Worm (Caenorhabditis elegans): ENCODE results near the gene mans-3.
A peak's percentile ranks its signal among the peaks of the same experiment; 100 is the strongest.

The mans-3 gene

DNA sequence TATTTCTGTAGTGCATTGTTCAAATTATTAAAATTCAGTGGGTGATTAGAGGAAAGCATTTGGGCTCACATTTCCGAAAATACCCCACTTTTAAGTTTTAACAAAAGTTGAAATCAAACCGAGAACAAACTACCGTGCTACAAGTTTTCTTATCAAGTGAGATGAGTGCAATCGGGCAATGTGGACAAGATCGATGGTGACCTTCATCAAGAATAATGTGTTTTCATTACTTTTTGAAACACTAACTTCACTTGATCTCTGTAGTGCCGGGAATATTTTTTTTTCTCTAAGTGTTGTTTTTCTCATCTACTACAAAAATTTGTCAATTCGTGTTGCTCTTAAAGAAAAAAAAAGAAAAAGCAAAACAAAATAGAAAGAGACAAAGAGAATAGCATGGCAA lies 43.6 kb downstream of the mans-3 start (continued):
- no peak for TF ChIP-seq fkh-10 (GFP tag; optimal IDR thresholded peaks at IDR 0.05)
- no peak for TF ChIP-seq ama-1 (optimal IDR thresholded peaks at IDR 0.05)
- TF ChIP-seq sox-4 (tag; optimal IDR thresholded peaks at IDR 0.05): no peak
- TF ChIP-seq aly-2 (tag; optimal IDR thresholded peaks at IDR 0.05): no peak
- no peak for TF ChIP-seq nhr-71 (tag; optimal IDR thresholded peaks at IDR 0.05)

DNA sequence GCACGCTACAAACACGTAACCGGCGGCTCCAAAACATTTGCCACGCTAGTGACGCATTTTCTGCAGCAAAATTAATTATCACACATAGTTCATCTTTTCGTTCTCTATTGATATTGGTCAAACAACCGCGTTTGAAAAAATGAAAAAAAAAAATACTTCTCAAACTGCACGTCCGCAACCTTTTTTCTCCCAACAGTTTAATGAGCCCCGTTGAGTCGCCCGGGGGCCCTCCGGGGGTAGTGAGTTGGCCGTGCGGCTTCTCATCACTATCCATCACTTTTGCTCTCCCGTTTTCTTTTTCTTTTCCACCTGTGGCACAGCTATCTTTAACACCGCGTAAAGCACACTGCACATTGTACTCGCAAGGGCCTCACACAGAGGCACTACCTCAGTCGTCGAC lies 44.2 kb downstream of the mans-3 start:
- TF ChIP-seq ces-1 (GFP tag; optimal IDR thresholded peaks at IDR 0.05): no peak
- TF ChIP-seq sox-4 (tag; optimal IDR thresholded peaks at IDR 0.05): no peak
- TF ChIP-seq fkh-10 (GFP tag; optimal IDR thresholded peaks at IDR 0.05): no peak
- TF ChIP-seq skn-1 (tag; optimal IDR thresholded peaks at IDR 0.05): no peak
- TF ChIP-seq lin-35 (GFP tag; optimal IDR thresholded peaks at IDR 0.05): no peak
- TF ChIP-seq ceh-88 (GFP tag; IDR thresholded peaks at IDR 0.05): no peak
- TF ChIP-seq xbp-1 (tag; optimal IDR thresholded peaks at IDR 0.05): no peak
- no peak for TF ChIP-seq sup-37 (GFP tag; optimal IDR thresholded peaks at IDR 0.05)
- TF ChIP-seq alr-1 (tag; optimal IDR thresholded peaks at IDR 0.05; ENCODE audit: borderline replicate concordance): no peak
- no peak for TF ChIP-seq F16B12.6 (tag; optimal IDR thresholded peaks at IDR 0.05)
- no peak for TF ChIP-seq unc-30 (tag; optimal IDR thresholded peaks at IDR 0.05)
- no peak for TF ChIP-seq efl-3 (GFP tag; optimal IDR thresholded peaks at IDR 0.05)
- no peak for TF ChIP-seq ceh-82 (tag; optimal IDR thresholded peaks at IDR 0.05)
- no peak for TF ChIP-seq nhr-77 (tag; optimal IDR thresholded peaks at IDR 0.05)
- no peak for TF ChIP-seq C34B4.2 (tag; optimal IDR thresholded peaks at IDR 0.05)
- TF ChIP-seq mep-1 (tag; optimal IDR thresholded peaks at IDR 0.05): no peak
- TF ChIP-seq ztf-11 (tag; optimal IDR thresholded peaks at IDR 0.05): no peak
- TF ChIP-seq egl-13 (tag; optimal IDR thresholded peaks at IDR 0.05): no peak
- no peak for TF ChIP-seq egl-27 (tag; optimal IDR thresholded peaks at IDR 0.05)
- TF ChIP-seq nhr-28 (tag; optimal IDR thresholded peaks at IDR 0.05): no peak
- no peak for TF ChIP-seq zip-4 (GFP tag; optimal IDR thresholded peaks at IDR 0.05)
- no peak for TF ChIP-seq efl-1 (optimal IDR thresholded peaks at IDR 0.05)
- TF ChIP-seq efl-1 (GFP tag; optimal IDR thresholded peaks at IDR 0.05 in 1 of 2): no peak
- TF ChIP-seq lin-13 (GFP tag; optimal IDR thresholded peaks at IDR 0.05): no peak
- peak; percentile 18 for TF ChIP-seq nhr-20 (tag; optimal IDR thresholded peaks at IDR 0.05)
- TF ChIP-seq elt-2 (tag; optimal IDR thresholded peaks at IDR 0.05): no peak
- no peak for TF ChIP-seq ztf-4 (tag; optimal IDR thresholded peaks at IDR 0.05)
- peak; percentile 19 for TF ChIP-seq lin-39 (tag; optimal IDR thresholded peaks at IDR 0.05)
- no peak for TF ChIP-seq blmp-1 (tag; optimal IDR thresholded peaks at IDR 0.05)
- no peak for TF ChIP-seq nhr-76 (tag; optimal IDR thresholded peaks at IDR 0.05)
- TF ChIP-seq ceh-63 (GFP tag; optimal IDR thresholded peaks at IDR 0.05): no peak
- TF ChIP-seq tbx-2 (tag; optimal IDR thresholded peaks at IDR 0.05): peak; percentile 16
- peak; percentile 76 for TF ChIP-seq nhr-71 (tag; optimal IDR thresholded peaks at IDR 0.05)
- TF ChIP-seq grh-1 (GFP tag; IDR thresholded peaks at IDR 0.05): no peak
- peak; percentile 31 for TF ChIP-seq swsn-7 (tag; optimal IDR thresholded peaks at IDR 0.05)
- no peak for TF ChIP-seq C16A3.4 (tag; optimal IDR thresholded peaks at IDR 0.05)
- TF ChIP-seq hpl-2 (GFP tag; optimal IDR thresholded peaks at IDR 0.05): no peak
- no peak for TF ChIP-seq nhr-12 (tag; optimal IDR thresholded peaks at IDR 0.05)
- peak; percentile 27 for TF ChIP-seq lir-3 (tag; optimal IDR thresholded peaks at IDR 0.05; ENCODE audit: poor library complexity)
- peak; percentile 37 for TF ChIP-seq rnt-1 (tag; optimal IDR thresholded peaks at IDR 0.05)
- no peak for TF ChIP-seq unc-98 (GFP tag; IDR thresholded peaks at IDR 0.05)
- TF ChIP-seq sptf-1 (tag; optimal IDR thresholded peaks at IDR 0.05): no peak
- no peak for TF ChIP-seq ets-5 (GFP tag; IDR thresholded peaks at IDR 0.05)
- peak; percentile 50 for TF ChIP-seq lin-14 (GFP tag; optimal IDR thresholded peaks at IDR 0.05)
- TF ChIP-seq nhr-90 (tag; optimal IDR thresholded peaks at IDR 0.05; ENCODE audit: poor library complexity): no peak
- peak; percentile 44 for TF ChIP-seq nhr-85 (tag)
- TF ChIP-seq snu-23 (GFP tag; optimal IDR thresholded peaks at IDR 0.05): peak; percentile 20
- no peak for TF ChIP-seq irx-1 (tag; optimal IDR thresholded peaks at IDR 0.05)
- TF ChIP-seq ceh-8 (GFP tag; optimal IDR thresholded peaks at IDR 0.05): no peak
- no peak for TF ChIP-seq dpl-1 (GFP tag; optimal IDR thresholded peaks at IDR 0.05)

Data from whole organism, L1 larva.